Fruit fly (Drosophila melanogaster) whole organism, pupa: ENCODE results near the gene yellow-k.

Experiments used
- CG10348 ChIP-seq: fragments of 200-800 bp; sonication (Bioruptor generic); IDR thresholded peaks from 2 replicates; pipeline ENCODE4 v1.3.6; 2022; ENCODE audit warnings: missing biosample characterization, missing genetic modification characterization
- CG12605 ChIP-seq: fragments of 200-800 bp; sonication (Bioruptor generic); IDR thresholded peaks from 2 replicates; pipeline ENCODE4 v1.3.6; 2022; ENCODE audit warnings: missing biosample characterization, missing genetic modification characterization
- CG13204 ChIP-seq: fragments of 200-800 bp; sonication (Bioruptor generic); optimal IDR thresholded peaks from 2 replicates; lab custom pipeline; 2018; ENCODE audit warnings: missing biosample characterization, mild to moderate bottlenecking, missing genetic modification characterization, moderate library complexity
- CG14655 ChIP-seq: fragments of 200-800 bp; sonication (Bioruptor generic); optimal IDR thresholded peaks from 3 replicates; lab custom pipeline; 2017; ENCODE audit warnings: mild to moderate bottlenecking, missing biosample characterization, missing genetic modification reagents, missing genetic modification characterization
- CG15710 ChIP-seq: fragments of 200-800 bp; sonication (Bioruptor generic); optimal IDR thresholded peaks from 2 replicates; lab custom pipeline; 2018; ENCODE audit warnings: missing biosample characterization, mild to moderate bottlenecking, missing genetic modification characterization, moderate library complexity
- CG17806 ChIP-seq: fragments of 200-800 bp; sonication (Bioruptor generic); optimal IDR thresholded peaks from 2 replicates; lab custom pipeline; 2018; ENCODE audit warnings: missing biosample characterization, mild to moderate bottlenecking, missing genetic modification characterization, moderate library complexity
- CG32121 ChIP-seq: fragments of 200-800 bp; sonication (Bioruptor generic); IDR thresholded peaks from 2 replicates; pipeline ENCODE4 v1.3.6; 2022; ENCODE audit warnings: missing biosample characterization, missing genetic modification characterization
- CG34367 ChIP-seq: fragments of 200-800 bp; sonication (Bioruptor generic); optimal IDR thresholded peaks from 2 replicates; lab custom pipeline; 2018; ENCODE audit warnings: missing biosample characterization, mild to moderate bottlenecking, missing genetic modification characterization
- CG4496 ChIP-seq: fragments of 200-800 bp; sonication (Bioruptor generic); IDR thresholded peaks from 3 replicates; pipeline ENCODE4 v1.3.6; 2022; ENCODE audit warnings: missing biosample characterization, missing genetic modification characterization
- CG8159 ChIP-seq: fragments of 200-800 bp; sonication (Bioruptor generic); optimal IDR thresholded peaks from 3 replicates; lab custom pipeline; 2018; ENCODE audit warnings: missing biosample characterization, mild to moderate bottlenecking, missing genetic modification characterization, moderate library complexity
- CG8301 ChIP-seq: fragments of 200-800 bp; sonication (Bioruptor generic); optimal IDR thresholded peaks from 2 replicates; lab custom pipeline; 2018; ENCODE audit warnings: missing biosample characterization, mild to moderate bottlenecking, missing genetic modification characterization
- CG9948 ChIP-seq: fragments of 200-800 bp; sonication (Bioruptor generic); optimal IDR thresholded peaks from 2 replicates; lab custom pipeline; 2018; ENCODE audit warnings: missing biosample characterization, mild to moderate bottlenecking, missing genetic modification characterization, moderate library complexity
- D1 ChIP-seq: fragments of 200-800 bp; sonication (Bioruptor generic); optimal IDR thresholded peaks from 2 replicates; lab custom pipeline; 2018; ENCODE audit warnings: missing biosample characterization, mild to moderate bottlenecking, missing genetic modification characterization, moderate library complexity
- EcR ChIP-seq: fragments of 200-800 bp; sonication (Bioruptor generic); optimal IDR thresholded peaks from 3 replicates; lab custom pipeline; 2019; ENCODE audit warnings: missing biosample characterization, missing genetic modification characterization, mild to moderate bottlenecking, moderate library complexity, missing genetic modification reagents
- Ets98B ChIP-seq: fragments of 200-800 bp; sonication (Bioruptor generic); IDR thresholded peaks from 2 replicates; pipeline ENCODE4 v1.3.6; 2022; ENCODE audit warnings: missing biosample characterization, missing genetic modification characterization
- Pif1A ChIP-seq: fragments of 200-800 bp; sonication (Bioruptor generic); optimal IDR thresholded peaks from 3 replicates; lab custom pipeline; 2016; ENCODE audit warnings: missing biosample characterization, missing genetic modification characterization
- Pif1B ChIP-seq: fragments of 200-800 bp; sonication (Bioruptor generic); optimal IDR thresholded peaks from 3 replicates; lab custom pipeline; 2016; ENCODE audit warnings: missing biosample characterization, missing genetic modification characterization
- Snoo ChIP-seq: fragments of 200-800 bp; sonication (Bioruptor generic); optimal IDR thresholded peaks from 3 replicates; lab custom pipeline; 2017; ENCODE audit warnings: missing biosample characterization, mild to moderate bottlenecking, missing genetic modification characterization, inconsistent platforms
- fd96Ca ChIP-seq: fragments of 200-800 bp; sonication (Bioruptor generic); IDR thresholded peaks from 3 replicates; pipeline ENCODE4 v1.3.6; 2022; ENCODE audit warnings: missing biosample characterization, missing genetic modification characterization
- gl ChIP-seq: fragments of 200-800 bp; sonication (Bioruptor generic); optimal IDR thresholded peaks from 2 replicates; lab custom pipeline; 2018; ENCODE audit warnings: missing biosample characterization, mild to moderate bottlenecking, missing genetic modification characterization
- rn ChIP-seq: fragments of 200-800 bp; sonication (Bioruptor generic); IDR thresholded peaks from 2 replicates; pipeline ENCODE4 v1.3.6; 2022; ENCODE audit warnings: missing biosample characterization, missing genetic modification characterization

The yellow-k gene

dm6 chr3L:15543467-15543866 lies 23.0 kb downstream of the yellow-k start:
- no peak for TF ChIP-seq CG13204 (GFP tag; lab: Kevin White, UChicago)
- TF ChIP-seq fd96Ca (GFP tag; lab: Robert Waterston, UW), result no peak
- no peak for TF ChIP-seq CG8159 (tag; lab: Kevin White, UChicago)
- TF ChIP-seq CG10348, result no peak
- TF ChIP-seq rn (GFP tag; lab: Robert Waterston, UW), result no peak
- no peak for TF ChIP-seq CG34367 (tag; lab: Kevin White, UChicago)
- TF ChIP-seq CG12605, result no peak
- TF ChIP-seq Snoo (tag; lab: Kevin White, UChicago), result no peak
- TF ChIP-seq CG14655 (GFP tag; lab: Kevin White, UChicago), result no peak
- no peak for TF ChIP-seq CG9948 (tag; lab: Kevin White, UChicago)
- no peak for TF ChIP-seq CG32121 (GFP tag; lab: Robert Waterston, UW)
- no peak for TF ChIP-seq CG4496 (GFP tag; lab: Robert Waterston, UW)
- no peak for TF ChIP-seq CG15710 (tag; lab: Kevin White, UChicago)
- no peak for TF ChIP-seq CG17806 (tag; lab: Kevin White, UChicago)
- TF ChIP-seq EcR (GFP tag; lab: Kevin White, UChicago), result no peak
- TF ChIP-seq Pif1B (GFP tag; lab: Kevin White, UChicago), result no peak

- TF ChIP-seq CG9948 (tag; lab: Kevin White, UChicago) (no peak), CG34367 (tag; lab: Kevin White, UChicago) (no peak), gl (tag; lab: Kevin White, UChicago) (no peak), CG12605 (no peak), Pif1B (GFP tag; lab: Kevin White, UChicago) (no peak), CG32121 (GFP tag; lab: Robert Waterston, UW) (no peak), rn (GFP tag; lab: Robert Waterston, UW) (no peak), Pif1A (peak; percentile 20), CG8159 (tag; lab: Kevin White, UChicago) (no peak), CG10348 (no peak), EcR (GFP tag; lab: Kevin White, UChicago) (peak; percentile 72), D1 (tag; lab: Kevin White, UChicago) (no peak), CG14655 (GFP tag; lab: Kevin White, UChicago) (peak; percentile 60), fd96Ca (GFP tag; lab: Robert Waterston, UW) (no peak; the same call in 2 of the 3 replicates), CG17806 (tag; lab: Kevin White, UChicago) (no peak), CG15710 (tag; lab: Kevin White, UChicago) (no peak), CG8301 (tag; lab: Kevin White, UChicago) (peak; percentile 44), CG4496 (GFP tag; lab: Robert Waterston, UW) (peak; percentile 15; the same call in 1 of the 3 replicates), Snoo (tag; lab: Kevin White, UChicago) (peak; percentile 24), Ets98B (GFP tag; lab: Robert Waterston, UW) (peak; percentile 11; the same call in 1 of the 2 replicates), CG13204 (GFP tag; lab: Kevin White, UChicago) (no peak)
- TF ChIP-seq, all 21 proteins: peak for 7
Measured at dm6 chr3L:15544455-15545415, 24.3 kb downstream of the yellow-k start.

dm6 chr3L:15547187-15547790 lies 26.9 kb downstream of the yellow-k start:
- TF ChIP-seq D1 (tag; lab: Kevin White, UChicago) (no peak), CG8159 (tag; lab: Kevin White, UChicago) (no peak), rn (GFP tag; lab: Robert Waterston, UW) (no peak), CG12605 (no peak), CG32121 (GFP tag; lab: Robert Waterston, UW) (no peak), fd96Ca (GFP tag; lab: Robert Waterston, UW) (no peak), Ets98B (GFP tag; lab: Robert Waterston, UW) (no peak), Pif1B (GFP tag; lab: Kevin White, UChicago) (no peak), CG34367 (tag; lab: Kevin White, UChicago) (no peak), CG14655 (GFP tag; lab: Kevin White, UChicago) (no peak), CG4496 (GFP tag; lab: Robert Waterston, UW) (no peak), Snoo (tag; lab: Kevin White, UChicago) (no peak), CG17806 (tag; lab: Kevin White, UChicago) (no peak), CG10348 (no peak), CG9948 (tag; lab: Kevin White, UChicago) (no peak), EcR (GFP tag; lab: Kevin White, UChicago) (no peak), gl (tag; lab: Kevin White, UChicago) (no peak), CG8301 (tag; lab: Kevin White, UChicago) (no peak), CG15710 (tag; lab: Kevin White, UChicago) (no peak), Pif1A (no peak)

DNA sequence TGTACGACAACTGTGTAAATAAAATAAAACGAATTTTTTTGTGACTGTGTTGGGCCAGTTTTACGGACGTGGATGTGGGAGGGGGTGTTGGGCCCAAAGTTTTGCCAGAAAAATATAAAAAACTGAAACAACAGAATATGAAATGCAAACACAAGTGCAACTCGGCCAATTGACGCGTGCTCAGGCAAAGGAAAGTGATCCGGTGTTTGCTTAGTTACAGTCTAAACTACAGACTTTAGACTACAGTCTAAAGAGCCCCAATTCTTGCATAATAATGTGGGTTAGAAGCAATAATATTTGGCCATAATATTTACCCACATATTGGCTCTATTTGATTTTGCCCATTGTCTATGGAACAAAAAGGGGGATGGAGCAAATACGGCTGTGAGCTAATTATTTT lies 28.4 kb downstream of the yellow-k start:
- TF ChIP-seq CG13204 (GFP tag; lab: Kevin White, UChicago) (no peak), CG12605 (no peak), fd96Ca (GFP tag; lab: Robert Waterston, UW) (no peak), gl (tag; lab: Kevin White, UChicago) (no peak), Pif1B (GFP tag; lab: Kevin White, UChicago) (no peak), CG8159 (tag; lab: Kevin White, UChicago) (no peak), CG14655 (GFP tag; lab: Kevin White, UChicago) (no peak), D1 (tag; lab: Kevin White, UChicago) (no peak), CG8301 (tag; lab: Kevin White, UChicago) (no peak), Snoo (tag; lab: Kevin White, UChicago) (no peak), Pif1A (no peak), CG15710 (tag; lab: Kevin White, UChicago) (no peak), EcR (GFP tag; lab: Kevin White, UChicago) (no peak), CG34367 (tag; lab: Kevin White, UChicago) (no peak), CG32121 (GFP tag; lab: Robert Waterston, UW) (no peak), CG4496 (GFP tag; lab: Robert Waterston, UW) (no peak)
